Fruit fly (Drosophila melanogaster) whole organism, embryonic: ENCODE results near the gene Cyt-c-d.
A peak's percentile ranks its signal among the peaks of the same experiment; 100 is the strongest.

ENCODE experiments used
- CG10654 ChIP-seq: fragments of 200-800 bp; sonication (Bioruptor generic); optimal IDR thresholded peaks from 2 replicates; lab custom pipeline; 2016; ENCODE audit warnings: missing biosample characterization, missing genetic modification characterization
- CG1233 ChIP-seq: fragments of 200-800 bp; sonication (Bioruptor generic); optimal IDR thresholded peaks from 4 replicates; lab custom pipeline; 2018; ENCODE audit warnings: missing biosample characterization, mild to moderate bottlenecking, missing genetic modification characterization
- CG12744 ChIP-seq: fragments of 200-800 bp; sonication (Bioruptor generic); optimal IDR thresholded peaks from 2 replicates; lab custom pipeline; 2016; ENCODE audit warnings: missing biosample characterization, missing genetic modification characterization
- CG1603 ChIP-seq: fragments of 200-800 bp; sonication (Bioruptor generic); optimal IDR thresholded peaks from 2 replicates; lab custom pipeline; 2019; ENCODE audit warnings: missing biosample characterization, mild to moderate bottlenecking, missing genetic modification characterization, moderate library complexity
- CG16813 ChIP-seq: fragments of 200-800 bp; sonication (Bioruptor generic); IDR thresholded peaks from 3 replicates; pipeline ENCODE4 v1.3.6; 2022; ENCODE audit warnings: missing biosample characterization, missing genetic modification characterization; ENCODE audit not compliant: partially characterized antibody
- CG17359 ChIP-seq: fragments of 200-800 bp; sonication (Bioruptor generic); optimal IDR thresholded peaks from 3 replicates; lab custom pipeline; 2018; ENCODE audit warnings: missing biosample characterization, mild to moderate bottlenecking, missing genetic modification characterization, moderate library complexity
- CG17912 ChIP-seq: fragments of 200-800 bp; sonication (Bioruptor generic); optimal IDR thresholded peaks from 2 replicates; lab custom pipeline; 2018; ENCODE audit warnings: missing biosample characterization, mild to moderate bottlenecking, missing genetic modification characterization
- CG2712 ChIP-seq: fragments of 200-800 bp; optimal IDR thresholded peaks from 3 replicates; lab custom pipeline; 2019; ENCODE audit warnings: missing biosample characterization, mild to moderate bottlenecking, missing genetic modification characterization, moderate library complexity
- CG2889 ChIP-seq: fragments of 200-800 bp; sonication (Bioruptor generic); IDR thresholded peaks from 3 replicates; pipeline ENCODE4 v1.3.6; 2022; ENCODE audit warnings: missing biosample characterization, missing genetic modification characterization
- CG30020 ChIP-seq: fragments of 200-800 bp; optimal IDR thresholded peaks from 2 replicates; lab custom pipeline; 2019; ENCODE audit warnings: missing biosample characterization, mild to moderate bottlenecking, missing genetic modification characterization, moderate library complexity
- CG31365 ChIP-seq: fragments of 200-800 bp; sonication (Bioruptor generic); optimal IDR thresholded peaks from 2 replicates; lab custom pipeline; 2018; ENCODE audit warnings: missing biosample characterization, mild to moderate bottlenecking, missing genetic modification characterization
- CG3838 ChIP-seq: fragments of 200-800 bp; sonication (Bioruptor generic); optimal IDR thresholded peaks from 3 replicates; lab custom pipeline; 2016; ENCODE audit warnings: missing biosample characterization, missing genetic modification characterization
- CG5245 ChIP-seq: fragments of 200-800 bp; sonication (Bioruptor generic); optimal IDR thresholded peaks from 3 replicates; lab custom pipeline; 2016; ENCODE audit warnings: missing biosample characterization, missing genetic modification characterization
- CG6254 ChIP-seq: fragments of 200-800 bp; sonication (Bioruptor generic); optimal IDR thresholded peaks from 3 replicates; lab custom pipeline; 2017; ENCODE audit warnings: mild to moderate bottlenecking, missing biosample characterization, missing genetic modification reagents, missing genetic modification characterization
- CG6813 ChIP-seq: fragments of 200-800 bp; sonication (Bioruptor generic); optimal IDR thresholded peaks from 2 replicates; lab custom pipeline; 2017; ENCODE audit warnings: missing biosample characterization, missing genetic modification characterization, mild to moderate bottlenecking, moderate library complexity, missing genetic modification reagents
- CG7987 ChIP-seq: fragments of 200-800 bp; sonication (Bioruptor generic); optimal IDR thresholded peaks from 2 replicates; lab custom pipeline; 2018; ENCODE audit warnings: missing biosample characterization, mild to moderate bottlenecking, missing genetic modification characterization, moderate library complexity
- CG8388 ChIP-seq: fragments of 200-800 bp; sonication (Bioruptor generic); optimal IDR thresholded peaks from 2 replicates; lab custom pipeline; 2019; ENCODE audit warnings: missing biosample characterization, mild to moderate bottlenecking, missing genetic modification characterization, moderate library complexity
- CG9437 ChIP-seq: fragments of 200-800 bp; sonication (Bioruptor generic); optimal IDR thresholded peaks from 2 replicates; lab custom pipeline; 2018; ENCODE audit warnings: missing biosample characterization, mild to moderate bottlenecking, missing genetic modification characterization
- CG9817 ChIP-seq: fragments of 200-800 bp; sonication (Bioruptor generic); optimal IDR thresholded peaks from 2 replicates; lab custom pipeline; 2018; ENCODE audit warnings: missing biosample characterization, mild to moderate bottlenecking, missing genetic modification characterization, moderate library complexity
- Dad ChIP-seq: fragments of 200-800 bp; sonication (Bioruptor generic); optimal IDR thresholded peaks from 3 replicates; lab custom pipeline; 2016; ENCODE audit warnings: missing biosample characterization, missing genetic modification characterization
- Fer2 ChIP-seq: fragments of 200-800 bp; sonication (Bioruptor generic); optimal IDR thresholded peaks from 2 replicates; lab custom pipeline; 2018; ENCODE audit warnings: missing biosample characterization, mild to moderate bottlenecking, missing genetic modification characterization, moderate library complexity
- HLH4C ChIP-seq: fragments of 200-800 bp; sonication (Bioruptor generic); IDR thresholded peaks from 3 replicates; pipeline ENCODE4 v1.3.6; 2022; ENCODE audit warnings: missing biosample characterization, missing genetic modification characterization; ENCODE audit not compliant: partially characterized antibody
- Hand ChIP-seq: fragments of 200-800 bp; sonication (Bioruptor generic); optimal IDR thresholded peaks from 2 replicates; lab custom pipeline; 2017; ENCODE audit warnings: mild to moderate bottlenecking, missing biosample characterization, missing genetic modification reagents, missing genetic modification characterization
- HmgD ChIP-seq: fragments of 200-800 bp; sonication (Bioruptor generic); optimal IDR thresholded peaks from 3 replicates; lab custom pipeline; 2016; ENCODE audit warnings: missing biosample characterization, missing genetic modification characterization
- Med ChIP-seq: fragments of 200-800 bp; sonication (Bioruptor generic); peaks from one replicate; lab custom pipeline; 2016; ENCODE audit warnings: missing biosample characterization, missing genetic modification characterization, mild to moderate bottlenecking, inconsistent platforms, moderate library complexity
- Sry-β ChIP-seq: fragments of 200-800 bp; sonication (Bioruptor generic); optimal IDR thresholded peaks from 2 replicates; lab custom pipeline; 2018; ENCODE audit warnings: missing biosample characterization, mild to moderate bottlenecking, missing genetic modification characterization, moderate library complexity
- Ssrp ChIP-seq: fragments of 200-800 bp; sonication (Bioruptor generic); optimal IDR thresholded peaks from 2 replicates; lab custom pipeline; 2018; ENCODE audit warnings: missing biosample characterization, mild to moderate bottlenecking, missing genetic modification characterization, moderate library complexity
- Trl ChIP-seq, 3 experiments: fragments of >200 bp in 2 of 3; fragments of 200-800 bp in 1 of 3; sonication (Bioruptor generic) in 1 of 3; optimal IDR thresholded peaks; 2 replicates in 1 of 3; 3 replicates in 2 of 3; lab custom pipeline; 2016 to 2017; ENCODE audit warnings: missing biosample characterization in 1 of 3, missing genetic modification characterization in 1 of 3
- ash1 ChIP-seq: fragments of 200-800 bp; sonication (Bioruptor generic); optimal IDR thresholded peaks from 2 replicates; lab custom pipeline; 2018; ENCODE audit warnings: missing biosample characterization, mild to moderate bottlenecking, missing genetic modification characterization
- ato ChIP-seq: fragments of 200-800 bp; sonication (Bioruptor generic); IDR thresholded peaks from 2 replicates; pipeline ENCODE4 v1.3.6; 2022; ENCODE audit warnings: missing biosample characterization, missing genetic modification characterization; ENCODE audit not compliant: partially characterized antibody
- az2 ChIP-seq: fragments of 200-800 bp; sonication (Bioruptor generic); optimal IDR thresholded peaks from 3 replicates; lab custom pipeline; 2016; ENCODE audit warnings: missing biosample characterization, missing genetic modification characterization
- bigmax ChIP-seq: fragments of 200-800 bp; sonication (Bioruptor generic); optimal IDR thresholded peaks from 2 replicates; lab custom pipeline; 2018; ENCODE audit warnings: missing biosample characterization, mild to moderate bottlenecking, missing genetic modification characterization
- caup ChIP-seq: fragments of 200-800 bp; sonication (Bioruptor generic); optimal IDR thresholded peaks from 3 replicates; lab custom pipeline; 2017; ENCODE audit warnings: missing biosample characterization, mild to moderate bottlenecking, missing genetic modification characterization, moderate library complexity; ENCODE audit not compliant: severe bottlenecking
- dm ChIP-seq: fragments of 200-800 bp; sonication (Bioruptor generic); optimal IDR thresholded peaks from 3 replicates; lab custom pipeline; 2016; ENCODE audit warnings: missing biosample characterization, missing genetic modification characterization
- emc ChIP-seq: fragments of 200-800 bp; sonication (Bioruptor generic); optimal IDR thresholded peaks from 2 replicates; lab custom pipeline; 2016; ENCODE audit warnings: missing biosample characterization, missing genetic modification characterization
- fd3F ChIP-seq: fragments of 200-800 bp; sonication (Bioruptor generic); optimal IDR thresholded peaks from 2 replicates; lab custom pipeline; 2018; ENCODE audit warnings: missing biosample characterization, mild to moderate bottlenecking, missing genetic modification characterization, moderate library complexity
- grau ChIP-seq: fragments of 200-800 bp; optimal IDR thresholded peaks from 3 replicates; lab custom pipeline; 2019; ENCODE audit warnings: missing biosample characterization, mild to moderate bottlenecking, missing genetic modification characterization, moderate library complexity
- lilli ChIP-seq: fragments of 200-800 bp; sonication (Bioruptor generic); optimal IDR thresholded peaks from 3 replicates; lab custom pipeline; 2016; ENCODE audit warnings: missing biosample characterization, missing genetic modification characterization
- mirr ChIP-seq: fragments of 200-800 bp; sonication (Bioruptor generic); optimal IDR thresholded peaks from 3 replicates; lab custom pipeline; 2018; ENCODE audit warnings: missing biosample characterization, mild to moderate bottlenecking, missing genetic modification characterization
- nom ChIP-seq: fragments of 200-800 bp; sonication (Bioruptor generic); optimal IDR thresholded peaks from 2 replicates; lab custom pipeline; 2017; ENCODE audit warnings: missing biosample characterization, missing genetic modification characterization, mild to moderate bottlenecking, moderate library complexity, missing genetic modification reagents
- prd ChIP-seq, 3 experiments: fragments of >200 bp in 2 of 3; fragments of 200-800 bp in 1 of 3; sonication (Bioruptor generic) in 1 of 3; optimal IDR thresholded peaks in 2 of 3; IDR thresholded peaks in 1 of 3; 2 replicates in 2 of 3; 3 replicates in 1 of 3; pipeline versions ENCODE4 v1.3.6 to Lab custom; 2017 to 2022; ENCODE audit warnings: missing biosample characterization in 1 of 3, missing genetic modification characterization in 1 of 3
- rib ChIP-seq: fragments of 200-800 bp; sonication (Bioruptor generic); IDR thresholded peaks from 2 replicates; pipeline ENCODE4 v1.3.6; 2022; ENCODE audit warnings: missing biosample characterization, missing genetic modification characterization
- schlank ChIP-seq: fragments of 200-800 bp; sonication (Bioruptor generic); optimal IDR thresholded peaks from 2 replicates; lab custom pipeline; 2018; ENCODE audit warnings: missing biosample characterization, mild to moderate bottlenecking, missing genetic modification characterization
- tll ChIP-seq, 2 experiments: fragments of 200-800 bp in 1 of 2; fragments of >200 bp in 1 of 2; sonication (Bioruptor generic) in 1 of 2; optimal IDR thresholded peaks; 2 replicates each; lab custom pipeline; 2017 to 2019; ENCODE audit warnings: missing biosample characterization in 2 of 2, missing genetic modification characterization in 2 of 2, mild to moderate bottlenecking in 1 of 2, moderate library complexity in 1 of 2
- toy ChIP-seq: fragments of 200-800 bp; sonication (Bioruptor generic); IDR thresholded peaks from 2 replicates; pipeline ENCODE4 v1.3.6; 2022; ENCODE audit warnings: missing biosample characterization, missing genetic modification characterization
- trem ChIP-seq: fragments of 200-800 bp; optimal IDR thresholded peaks from 3 replicates; lab custom pipeline; 2019; ENCODE audit warnings: missing biosample characterization, mild to moderate bottlenecking, missing genetic modification characterization, moderate library complexity
- tx ChIP-seq: fragments of 200-800 bp; sonication (Bioruptor generic); optimal IDR thresholded peaks from 2 replicates; lab custom pipeline; 2016; ENCODE audit warnings: missing biosample characterization, missing genetic modification characterization
- usp ChIP-seq: fragments of >200 bp; optimal IDR thresholded peaks from 2 replicates; lab custom pipeline; 2017; ENCODE audit warnings: missing biosample characterization, missing genetic modification characterization
- vfl ChIP-seq: fragments of 200-800 bp; sonication (Bioruptor generic); optimal IDR thresholded peaks from 2 replicates; lab custom pipeline; 2016; ENCODE audit warnings: missing biosample characterization, missing genetic modification characterization

Cyt-c-d gene

DNA sequence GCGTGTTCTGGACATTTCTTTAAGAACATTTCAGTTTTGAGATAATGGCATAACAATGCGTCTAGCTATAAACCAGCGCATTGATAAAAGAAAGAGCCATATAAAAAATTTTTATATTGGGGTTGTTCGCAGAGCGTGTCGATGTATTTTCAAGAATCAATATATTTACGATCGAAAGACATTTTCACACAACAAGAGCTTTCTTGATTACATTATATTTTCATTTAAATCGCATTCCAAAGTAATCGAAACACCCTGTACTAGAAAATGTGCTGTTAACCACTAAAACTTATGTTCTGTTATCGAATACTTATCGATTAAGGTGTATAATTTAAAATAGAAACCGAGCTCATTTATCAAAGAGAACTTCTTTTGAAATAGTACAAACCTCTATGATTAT, 11.9 kb upstream of the Cyt-c-d start (continued):
- TF ChIP-seq CG1233 (GFP tag; lab: Kevin White, UChicago), result no peak
- TF ChIP-seq CG9437, result no peak
- TF ChIP-seq emc (GFP tag; lab: Kevin White, UChicago), result no peak
- no peak for TF ChIP-seq ash1 (GFP tag; lab: Kevin White, UChicago)
- TF ChIP-seq dm (GFP tag; lab: Kevin White, UChicago), result no peak
- no peak for TF ChIP-seq CG12744 (GFP tag; lab: Kevin White, UChicago)
- TF ChIP-seq tx, result peak; percentile 19
- TF ChIP-seq CG1603 (tag; lab: Kevin White, UChicago), result peak; percentile 31
- TF ChIP-seq Dad (GFP tag; lab: Kevin White, UChicago), result peak; percentile 40
- TF ChIP-seq rib (GFP tag; lab: Robert Waterston, UW), result no peak
- TF ChIP-seq CG7987 (GFP tag; lab: Kevin White, UChicago), result no peak
- no peak for TF ChIP-seq CG8388 (GFP tag; lab: Kevin White, UChicago)
- no peak for TF ChIP-seq CG31365 (tag; lab: Kevin White, UChicago)
- no peak for TF ChIP-seq CG2712 (tag; lab: Kevin White, UChicago)
- no peak; the same call in 2 of the 3 replicates for TF ChIP-seq HLH4C (GFP tag; lab: Robert Waterston, UW)
- TF ChIP-seq CG16813 (GFP tag; lab: Robert Waterston, UW), result no peak
- TF ChIP-seq tll (GFP tag; optimal IDR thresholded peaks at IDR 0.05; lab: Kevin White, UChicago), result no peak
- peak; percentile 41 for TF ChIP-seq Ssrp
- no peak for TF ChIP-seq Trl (optimal IDR thresholded peaks at IDR 0.05; lab: Kevin White, UChicago)
- no peak for TF ChIP-seq Trl (GFP tag; optimal IDR thresholded peaks at IDR 0.05; lab: Kevin White, UChicago)
- no peak for TF ChIP-seq Sry-β (GFP tag; lab: Kevin White, UChicago)
- peak; percentile 31 for TF ChIP-seq az2 (GFP tag; lab: Kevin White, UChicago)
- TF ChIP-seq CG17912 (GFP tag; lab: Kevin White, UChicago), result no peak
- TF ChIP-seq vfl, result no peak
- TF ChIP-seq trem (tag; lab: Kevin White, UChicago), result no peak
- TF ChIP-seq lilli (GFP tag; lab: Kevin White, UChicago), result peak; percentile 70
- TF ChIP-seq CG17359, result no peak
- TF ChIP-seq toy (GFP tag; lab: Robert Waterston, UW), result no peak
- TF ChIP-seq CG10654, result no peak
- TF ChIP-seq nom (GFP tag; lab: Kevin White, UChicago), result no peak
- TF ChIP-seq usp (GFP tag; lab: Kevin White, UChicago), result no peak
- TF ChIP-seq CG6254 (GFP tag; lab: Kevin White, UChicago), result no peak
- no peak for TF ChIP-seq HmgD (GFP tag; lab: Kevin White, UChicago)
- TF ChIP-seq CG9817 (tag; lab: Kevin White, UChicago), result peak; percentile 64
- peak; percentile 69 for TF ChIP-seq CG30020 (tag; lab: Kevin White, UChicago)
- TF ChIP-seq fd3F, result peak; percentile 59
- TF ChIP-seq schlank, result no peak
- no peak for TF ChIP-seq mirr (GFP tag; lab: Kevin White, UChicago)
- TF ChIP-seq CG2889 (GFP tag; lab: Robert Waterston, UW), result no peak
- no peak for TF ChIP-seq prd (optimal IDR thresholded peaks at IDR 0.05; lab: Kevin White, UChicago)
- no peak for TF ChIP-seq prd (GFP tag; IDR thresholded peaks at IDR 0.05; lab: Robert Waterston, UW)
- TF ChIP-seq Med (GFP tag; lab: Kevin White, UChicago), result peak; percentile 91
- TF ChIP-seq caup (GFP tag; lab: Kevin White, UChicago), result peak; percentile 47
- TF ChIP-seq bigmax, result no peak
- TF ChIP-seq CG6813 (GFP tag; lab: Kevin White, UChicago), result no peak
- peak; percentile 66 for TF ChIP-seq grau (tag; lab: Kevin White, UChicago)
- TF ChIP-seq CG3838 (GFP tag; lab: Kevin White, UChicago), result no peak
- TF ChIP-seq Hand, result no peak
- TF ChIP-seq ato (GFP tag; lab: Robert Waterston, UW), result no peak
- no peak for TF ChIP-seq Fer2 (tag; lab: Kevin White, UChicago)
- TF ChIP-seq CG5245, result no peak
